Worm (Caenorhabditis elegans): ENCODE results near the gene scl-27.

scl-27 gene

ce11 chrV:412820-413219 lies 13.0 kb downstream of the scl-27 start:
- TF ChIP-seq B0310.2 (tag; optimal IDR thresholded peaks at IDR 0.05) (no peak), hmbx-1 (tag; optimal IDR thresholded peaks at IDR 0.05) (no peak), tbx-37 (GFP tag; conservative IDR thresholded peaks at IDR 0.05) (no peak), ceh-13 (GFP tag; optimal IDR thresholded peaks at IDR 0.05) (no peak), sea-1 (GFP tag; conservative IDR thresholded peaks at IDR 0.05) (no peak), ceh-36 (tag; optimal IDR thresholded peaks at IDR 0.05) (no peak), F13C5.2 (tag; optimal IDR thresholded peaks at IDR 0.05) (no peak), scrt-1 (GFP tag; IDR thresholded peaks at IDR 0.05) (no peak), flt-1 (GFP tag; IDR thresholded peaks at IDR 0.05) (no peak), aly-1 (tag; optimal IDR thresholded peaks at IDR 0.05) (no peak), tbx-11 (GFP tag; IDR thresholded peaks at IDR 0.05) (no peak), ama-1 (optimal IDR thresholded peaks at IDR 0.05) (no peak), hnd-1 (tag; optimal IDR thresholded peaks at IDR 0.05) (no peak), tra-4 (tag; optimal IDR thresholded peaks at IDR 0.05) (no peak), hmg-4 (GFP tag; optimal IDR thresholded peaks at IDR 0.05) (no peak), ets-7 (tag; optimal IDR thresholded peaks at IDR 0.05) (no peak), pes-1 (GFP tag; IDR thresholded peaks at IDR 0.05) (no peak)

DNA sequence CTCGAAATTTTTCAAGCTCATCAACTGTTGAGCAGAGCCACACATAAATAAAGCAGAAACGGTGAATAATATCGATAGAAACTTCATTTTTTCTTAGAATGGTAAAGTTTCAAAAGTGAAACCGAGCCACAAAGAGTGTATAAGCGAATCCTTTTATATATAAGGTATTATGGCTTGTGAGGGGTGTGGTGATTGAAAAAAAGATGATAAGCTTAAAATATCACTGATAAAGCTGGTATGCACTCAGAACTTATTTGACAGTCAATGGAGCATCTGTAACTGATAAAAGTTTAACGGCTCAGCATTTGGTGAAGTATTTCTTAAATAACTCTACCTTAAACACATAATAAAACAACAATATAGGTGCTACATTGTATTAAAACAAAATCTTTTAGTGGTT lies 14.8 kb downstream of the scl-27 start, which contains the start of gene dod-19:
Gene dod-19, minus strand, starts transcription at position 130 of the 400 bp plus-strand sequence.
- TF ChIP-seq pes-1 (GFP tag; IDR thresholded peaks at IDR 0.05): no peak
- no peak for TF ChIP-seq hnd-1 (tag; optimal IDR thresholded peaks at IDR 0.05)
- no peak for TF ChIP-seq ets-7 (tag; optimal IDR thresholded peaks at IDR 0.05)
- no peak for TF ChIP-seq tra-4 (tag; optimal IDR thresholded peaks at IDR 0.05)
- TF ChIP-seq flt-1 (GFP tag; IDR thresholded peaks at IDR 0.05): no peak
- no peak for TF ChIP-seq tbx-37 (GFP tag; conservative IDR thresholded peaks at IDR 0.05)
- TF ChIP-seq scrt-1 (GFP tag; IDR thresholded peaks at IDR 0.05): no peak
- TF ChIP-seq ama-1 (optimal IDR thresholded peaks at IDR 0.05): no peak
- TF ChIP-seq hmbx-1 (tag; optimal IDR thresholded peaks at IDR 0.05): no peak
- TF ChIP-seq B0310.2 (tag; optimal IDR thresholded peaks at IDR 0.05): no peak
- no peak for TF ChIP-seq tbx-11 (GFP tag; IDR thresholded peaks at IDR 0.05)
- TF ChIP-seq sea-1 (GFP tag; conservative IDR thresholded peaks at IDR 0.05): no peak
- TF ChIP-seq hmg-4 (GFP tag; optimal IDR thresholded peaks at IDR 0.05): no peak
- no peak for TF ChIP-seq F13C5.2 (tag; optimal IDR thresholded peaks at IDR 0.05)
- no peak for TF ChIP-seq ceh-13 (GFP tag; optimal IDR thresholded peaks at IDR 0.05)
- no peak for TF ChIP-seq aly-1 (tag; optimal IDR thresholded peaks at IDR 0.05)
- TF ChIP-seq ceh-36 (tag; optimal IDR thresholded peaks at IDR 0.05): no peak

- TF ChIP-seq ceh-13 (GFP tag; optimal IDR thresholded peaks at IDR 0.05) (no peak), hmg-4 (GFP tag; optimal IDR thresholded peaks at IDR 0.05) (no peak), hnd-1 (tag; optimal IDR thresholded peaks at IDR 0.05) (no peak), hmbx-1 (tag; optimal IDR thresholded peaks at IDR 0.05) (no peak), tbx-37 (GFP tag; conservative IDR thresholded peaks at IDR 0.05) (no peak), tra-4 (tag; optimal IDR thresholded peaks at IDR 0.05) (no peak), ama-1 (optimal IDR thresholded peaks at IDR 0.05) (no peak), F13C5.2 (tag; optimal IDR thresholded peaks at IDR 0.05) (no peak), flt-1 (GFP tag; IDR thresholded peaks at IDR 0.05) (no peak), tbx-11 (GFP tag; IDR thresholded peaks at IDR 0.05) (no peak), aly-1 (tag; optimal IDR thresholded peaks at IDR 0.05) (no peak), ceh-36 (tag; optimal IDR thresholded peaks at IDR 0.05) (no peak)
Observed at ce11 chrV:415072-415471, 15.3 kb downstream of the scl-27 start.

DNA sequence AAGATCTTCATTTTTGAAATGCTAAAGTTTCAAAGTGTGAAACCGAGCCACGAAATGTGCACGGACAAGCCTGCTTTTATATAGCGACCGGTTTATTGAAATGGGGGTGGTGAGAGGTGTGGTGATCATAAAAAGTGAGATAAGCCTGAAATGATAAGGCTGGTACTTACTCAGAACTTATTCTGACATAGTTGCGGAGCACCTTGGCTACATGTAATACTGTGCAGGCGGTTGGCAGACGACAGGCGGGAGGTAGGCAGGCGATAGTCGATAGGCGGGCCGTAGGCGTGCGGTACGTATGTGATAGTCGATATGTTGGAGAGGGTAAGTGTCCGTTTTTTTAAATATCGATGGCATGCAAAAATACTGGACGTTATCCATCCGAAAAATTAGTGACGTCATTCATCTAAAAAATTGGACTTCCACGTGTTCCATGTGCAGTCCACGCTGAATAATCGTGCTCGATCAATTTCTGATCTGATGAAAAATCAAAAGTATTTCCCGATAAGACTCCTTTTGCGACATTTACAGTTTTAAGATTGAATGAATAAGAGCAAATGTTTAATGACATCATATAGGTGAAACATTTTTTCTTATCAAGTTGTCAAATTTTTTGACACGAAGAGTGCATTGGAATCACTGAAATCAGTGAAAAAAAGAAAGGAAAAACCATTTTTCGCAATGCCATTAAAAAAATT lies 18.0 kb downstream of the scl-27 start, which contains the start of gene irg-8:
Gene irg-8, minus strand, starts transcription at position 51 of the 698 bp plus-strand sequence.
- TF ChIP-seq pes-1 (GFP tag; IDR thresholded peaks at IDR 0.05): no peak

DNA sequence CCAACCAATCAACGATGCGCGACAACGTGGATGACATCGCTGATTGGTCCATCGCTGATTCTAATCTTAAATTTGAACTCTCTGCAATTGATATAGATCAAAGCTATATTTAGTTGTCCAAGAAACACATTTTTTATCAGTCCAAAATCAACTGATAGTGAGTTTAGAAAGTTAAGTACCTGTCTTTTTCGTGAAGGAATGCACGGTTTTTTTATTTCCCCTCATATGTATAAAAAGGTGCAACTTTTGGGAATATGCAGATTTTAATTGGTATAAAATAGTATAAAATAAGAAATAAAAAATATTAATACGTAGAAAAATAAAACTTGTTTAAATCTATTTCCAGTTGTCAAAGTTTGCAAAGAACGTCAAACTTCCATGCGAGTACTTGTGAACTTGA lies 18.6 kb downstream of the scl-27 start, which contains the start of gene Y39D8A.1:
Gene Y39D8A.1, plus strand, starts transcription at position 301 of the 400 bp plus-strand sequence.
- no peak for TF ChIP-seq B0310.2 (tag; optimal IDR thresholded peaks at IDR 0.05)
- no peak for TF ChIP-seq F13C5.2 (tag; optimal IDR thresholded peaks at IDR 0.05)
- no peak for TF ChIP-seq ets-7 (tag; optimal IDR thresholded peaks at IDR 0.05)
- TF ChIP-seq tra-4 (tag; optimal IDR thresholded peaks at IDR 0.05): no peak
- no peak for TF ChIP-seq pes-1 (GFP tag; IDR thresholded peaks at IDR 0.05)
- TF ChIP-seq flt-1 (GFP tag; IDR thresholded peaks at IDR 0.05): no peak
- no peak for TF ChIP-seq tbx-37 (GFP tag; conservative IDR thresholded peaks at IDR 0.05)
- no peak for TF ChIP-seq scrt-1 (GFP tag; IDR thresholded peaks at IDR 0.05)
- no peak for TF ChIP-seq aly-1 (tag; optimal IDR thresholded peaks at IDR 0.05)
- no peak for TF ChIP-seq hmbx-1 (tag; optimal IDR thresholded peaks at IDR 0.05)
- TF ChIP-seq ceh-13 (GFP tag; optimal IDR thresholded peaks at IDR 0.05): no peak
- no peak for TF ChIP-seq ceh-36 (tag; optimal IDR thresholded peaks at IDR 0.05)

- TF ChIP-seq aly-1 (tag; optimal IDR thresholded peaks at IDR 0.05) (no peak), hnd-1 (tag; optimal IDR thresholded peaks at IDR 0.05) (no peak), ama-1 (optimal IDR thresholded peaks at IDR 0.05) (no peak), tra-4 (tag; optimal IDR thresholded peaks at IDR 0.05) (no peak), tbx-37 (GFP tag; conservative IDR thresholded peaks at IDR 0.05) (no peak)
Observed at ce11 chrV:422133-422532, 22.3 kb downstream of the scl-27 start, which contains the start of gene dod-20. TSS of gene dod-20 (plus strand) at chrV:422433.

DNA sequence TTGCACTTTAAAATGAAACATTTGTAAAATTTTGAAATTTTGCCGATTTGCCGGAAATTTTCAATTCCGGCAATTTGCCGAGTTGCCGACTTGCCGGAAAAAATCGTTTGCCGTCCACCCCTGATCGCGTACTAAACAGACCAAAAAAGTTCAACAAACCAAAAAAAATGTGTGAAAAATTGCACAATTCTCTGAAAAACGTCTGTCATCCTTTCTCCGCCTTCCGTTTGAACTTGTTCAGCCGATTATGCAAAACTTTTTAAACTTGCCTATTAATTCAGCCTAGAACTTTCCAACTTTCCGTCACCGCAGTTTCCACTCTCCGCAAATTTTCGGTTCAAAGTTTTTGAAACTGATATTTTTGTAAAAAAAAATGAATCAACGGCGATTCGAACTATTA lies 24.3 kb downstream of the scl-27 start, which contains the start of gene B0554.5:
Gene B0554.5, plus strand, starts transcription at position 301 of the 400 bp plus-strand sequence.
- TF ChIP-seq sea-1 (GFP tag; conservative IDR thresholded peaks at IDR 0.05) (no peak), flt-1 (GFP tag; IDR thresholded peaks at IDR 0.05) (no peak), tbx-37 (GFP tag; conservative IDR thresholded peaks at IDR 0.05) (no peak), scrt-1 (GFP tag; IDR thresholded peaks at IDR 0.05) (no peak), hmg-4 (GFP tag; optimal IDR thresholded peaks at IDR 0.05) (no peak), B0310.2 (tag; optimal IDR thresholded peaks at IDR 0.05) (no peak), ama-1 (optimal IDR thresholded peaks at IDR 0.05) (no peak), ets-7 (tag; optimal IDR thresholded peaks at IDR 0.05) (no peak), pes-1 (GFP tag; IDR thresholded peaks at IDR 0.05) (no peak), hnd-1 (tag; optimal IDR thresholded peaks at IDR 0.05) (no peak), hmbx-1 (tag; optimal IDR thresholded peaks at IDR 0.05) (no peak)

Data from whole organism, early embryonic.